Fruit fly (Drosophila melanogaster): ENCODE measurements around the gene CG13659.

DNA sequence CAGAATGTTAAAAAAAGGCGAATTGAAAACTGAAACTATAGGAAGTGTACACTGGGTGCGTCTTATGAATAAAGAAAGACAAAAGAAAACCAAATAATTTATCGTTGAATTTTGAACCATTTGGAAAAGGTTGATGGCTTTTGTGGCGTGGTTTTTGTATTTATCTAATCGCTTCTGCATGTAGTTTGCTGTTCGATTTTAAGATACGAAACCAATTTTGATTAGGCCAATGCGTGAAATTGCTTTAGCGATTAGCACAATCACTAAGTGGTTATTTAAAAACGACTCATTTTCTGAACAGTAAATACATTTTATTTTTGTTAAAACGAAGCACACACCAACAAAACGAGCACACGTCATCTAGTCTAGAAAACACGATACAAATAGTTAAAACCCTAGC lies 40.0 kb upstream of the CG13659 start:
- TF ChIP-seq EcR (GFP tag; optimal IDR thresholded peaks at IDR 0.05) (no peak), CG14655 (GFP tag; optimal IDR thresholded peaks at IDR 0.05) (no peak), Pif1B (GFP tag; optimal IDR thresholded peaks at IDR 0.05) (no peak), rn (GFP tag; IDR thresholded peaks at IDR 0.05) (no peak), Snoo (tag; optimal IDR thresholded peaks at IDR 0.05) (no peak), CG12605 (GFP tag; IDR thresholded peaks at IDR 0.05) (no peak), CG4496 (GFP tag; IDR thresholded peaks at IDR 0.05) (no peak), CG34367 (tag; optimal IDR thresholded peaks at IDR 0.05) (no peak), D1 (tag; optimal IDR thresholded peaks at IDR 0.05) (no peak), gl (tag; optimal IDR thresholded peaks at IDR 0.05) (no peak), CG8301 (tag; optimal IDR thresholded peaks at IDR 0.05) (no peak), Ets98B (GFP tag; IDR thresholded peaks at IDR 0.05) (no peak)
